Worm (Caenorhabditis elegans) whole organism, late embryonic: ENCODE data around the gene nspe-1.

ENCODE experiments used
- ahr-1 ChIP-seq: sonication (generic microtip); optimal IDR thresholded peaks from 2 replicates; lab custom pipeline; 2016; ENCODE audit warnings: missing genetic modification characterization, missing compliant biosample characterization
- ceh-22 ChIP-seq: sonication (generic microtip); optimal IDR thresholded peaks from 2 replicates; lab custom pipeline; 2017; ENCODE audit warnings: missing biosample characterization, missing genetic modification characterization
- hlh-6 ChIP-seq: sonication (generic microtip); optimal IDR thresholded peaks from 2 replicates; lab custom pipeline; 2016; ENCODE audit warnings: missing genotype, missing genetic modification characterization, missing compliant biosample characterization
- mec-3 ChIP-seq: sonication (generic microtip); optimal IDR thresholded peaks from 2 replicates; lab custom pipeline; 2016; ENCODE audit warnings: borderline replicate concordance, missing genetic modification characterization, missing compliant biosample characterization
- nfya-1 ChIP-seq: sonication (generic microtip); optimal IDR thresholded peaks from 2 replicates; lab custom pipeline; 2017; ENCODE audit warnings: missing genetic modification characterization, mild to moderate bottlenecking, missing compliant biosample characterization, antibody characterized with exemption, moderate library complexity
- nhr-11 ChIP-seq: fragments of 150-350 bp; optimal IDR thresholded peaks from 2 replicates; lab custom pipeline; 2014; ENCODE audit warnings: missing biosample characterization, missing genetic modification characterization
- pat-9 ChIP-seq: fragments of 200-800 bp; sonication (Bioruptor generic); optimal IDR thresholded peaks from 2 replicates; lab custom pipeline; 2018; ENCODE audit warnings: mild to moderate bottlenecking, missing genetic modification characterization, moderate library complexity, missing compliant biosample characterization
- pha-2 ChIP-seq: sonication (generic microtip); optimal IDR thresholded peaks from 2 replicates; lab custom pipeline; 2017; ENCODE audit warnings: mild to moderate bottlenecking, missing genetic modification characterization, missing compliant biosample characterization
- ttx-3 ChIP-seq: sonication (generic microtip); optimal IDR thresholded peaks from 2 replicates; lab custom pipeline; 2016; ENCODE audit warnings: missing genetic modification reagents, missing genetic modification characterization, missing compliant biosample characterization

ce11 chrII:12634749-12635318 is 14.2 kb upstream of the nspe-1 start, which contains the start of gene Y38E10A.17:
- TF ChIP-seq nhr-11 (tag; lab: Kevin White, UChicago) (no peak), ahr-1 (tag; lab: Kevin White, UChicago) (no peak), mec-3 (no peak), pat-9 (tag; lab: Kevin White, UChicago) (no peak), nfya-1 (tag; lab: Kevin White, UChicago) (no peak), ttx-3 (tag; lab: Kevin White, UChicago) (no peak), hlh-6 (no peak), pha-2 (tag; lab: Kevin White, UChicago) (no peak), ceh-22 (tag; lab: Kevin White, UChicago) (no peak)
